Fruit fly (Drosophila melanogaster): ENCODE data around the gene CG5180.

dm6 chr3R:20560019-20560667 lies 2.4 kb downstream of the CG5180 start, which contains the start of gene CG15922:
- TF ChIP-seq psq (optimal IDR thresholded peaks at IDR 0.05) = no peak
- no peak for TF ChIP-seq CG8478 (optimal IDR thresholded peaks at IDR 0.05)
- no peak for TF ChIP-seq pan (optimal IDR thresholded peaks at IDR 0.05)
- no peak for TF ChIP-seq usp (GFP tag; optimal IDR thresholded peaks at IDR 0.05)
- no peak for TF ChIP-seq EcR (GFP tag; optimal IDR thresholded peaks at IDR 0.05)

Data from whole organism.